Fruit fly (Drosophila melanogaster) whole organism, embryonic: Measurements from ENCODE around the gene BthD.
A peak's percentile ranks its signal among the peaks of the same experiment; 100 is the strongest.

Source experiments
- Adf1 ChIP-seq: fragments of 200-800 bp; sonication (Bioruptor generic); IDR thresholded peaks from 2 replicates; pipeline ENCODE4 v1.3.6; 2022; ENCODE audit warnings: missing biosample characterization, missing genetic modification characterization
- Aef1 ChIP-seq: fragments of 200-800 bp; sonication (Bioruptor generic); IDR thresholded peaks from 3 replicates; pipeline ENCODE4 v1.3.6; 2022; ENCODE audit warnings: missing biosample characterization, missing genetic modification characterization
- BEAF-32 ChIP-seq: fragments of 200-800 bp; sonication (Bioruptor generic); optimal IDR thresholded peaks from 3 replicates; lab custom pipeline; 2017; ENCODE audit warnings: missing biosample characterization, missing genetic modification characterization, mild to moderate bottlenecking, moderate library complexity, missing genetic modification reagents
- CG11247 ChIP-seq: fragments of 200-800 bp; sonication (Bioruptor generic); IDR thresholded peaks from 2 replicates; pipeline ENCODE4 v1.3.6; 2022; ENCODE audit warnings: missing biosample characterization, missing genetic modification characterization
- CG12104 ChIP-seq: fragments of 200-800 bp; sonication (Bioruptor generic); optimal IDR thresholded peaks from 3 replicates; lab custom pipeline; 2016; ENCODE audit warnings: missing biosample characterization, missing genetic modification characterization
- CG1233 ChIP-seq: fragments of 200-800 bp; sonication (Bioruptor generic); optimal IDR thresholded peaks from 4 replicates; lab custom pipeline; 2018; ENCODE audit warnings: missing biosample characterization, mild to moderate bottlenecking, missing genetic modification characterization
- CG13287 ChIP-seq: fragments of 200-800 bp; sonication (Bioruptor generic); IDR thresholded peaks from 2 replicates; pipeline ENCODE4 v1.3.6; 2022; ENCODE audit warnings: missing biosample characterization, missing genetic modification characterization; ENCODE audit not compliant: partially characterized antibody
- CG15514 ChIP-seq: fragments of 200-800 bp; sonication (Bioruptor generic); optimal IDR thresholded peaks from 3 replicates; lab custom pipeline; 2017; ENCODE audit warnings: missing biosample characterization, missing genetic modification characterization, mild to moderate bottlenecking, moderate library complexity, missing genetic modification reagents
- CG1603 ChIP-seq: fragments of 200-800 bp; sonication (Bioruptor generic); optimal IDR thresholded peaks from 2 replicates; lab custom pipeline; 2019; ENCODE audit warnings: missing biosample characterization, mild to moderate bottlenecking, missing genetic modification characterization, moderate library complexity
- CG17612 ChIP-seq: fragments of 200-800 bp; sonication (Bioruptor generic); IDR thresholded peaks from 2 replicates; pipeline ENCODE4 v1.3.6; 2022; ENCODE audit warnings: missing biosample characterization, missing genetic modification characterization
- CG18011 ChIP-seq: fragments of 200-800 bp; sonication (Bioruptor generic); optimal IDR thresholded peaks from 2 replicates; lab custom pipeline; 2017; ENCODE audit warnings: missing biosample characterization, missing genetic modification characterization, mild to moderate bottlenecking, moderate library complexity, missing genotype
- CG2199 ChIP-seq: fragments of 200-800 bp; sonication (Bioruptor generic); IDR thresholded peaks from 3 replicates; pipeline ENCODE4 v1.3.6; 2022; ENCODE audit warnings: missing biosample characterization, missing genetic modification characterization
- CG32767 ChIP-seq: fragments of 200-800 bp; sonication (Bioruptor generic); IDR thresholded peaks from 2 replicates; pipeline ENCODE4 v1.3.6; 2022; ENCODE audit warnings: missing biosample characterization, missing genetic modification characterization
- CG32772 ChIP-seq: fragments of 200-800 bp; sonication (Bioruptor generic); IDR thresholded peaks from 2 replicates; pipeline ENCODE4 v1.3.6; 2022; ENCODE audit warnings: missing biosample characterization, missing genetic modification characterization
- CG42726 ChIP-seq: fragments of 200-800 bp; sonication (Bioruptor generic); IDR thresholded peaks from 2 replicates; pipeline ENCODE4 v1.3.6; 2022; ENCODE audit warnings: missing biosample characterization, missing genetic modification characterization; ENCODE audit not compliant: partially characterized antibody
- CG43689 ChIP-seq: fragments of 200-800 bp; sonication (Bioruptor generic); IDR thresholded peaks from 2 replicates; pipeline ENCODE4 v1.3.6; 2022; ENCODE audit warnings: missing biosample characterization, missing genetic modification characterization
- CG4404 ChIP-seq: fragments of 200-800 bp; sonication (Bioruptor generic); IDR thresholded peaks from 2 replicates; pipeline ENCODE4 v1.3.6; 2022; ENCODE audit warnings: missing biosample characterization, missing genetic modification characterization
- CG5953 ChIP-seq: fragments of 200-800 bp; sonication (Bioruptor generic); IDR thresholded peaks from 2 replicates; pipeline ENCODE4 v1.3.6; 2022; ENCODE audit warnings: missing biosample characterization, missing genetic modification characterization
- CG6765 ChIP-seq: fragments of 200-800 bp; sonication (Bioruptor generic); optimal IDR thresholded peaks from 3 replicates; lab custom pipeline; 2017; ENCODE audit warnings: missing biosample characterization, mild to moderate bottlenecking, missing genetic modification characterization
- CG7745 ChIP-seq: fragments of 200-800 bp; sonication (Bioruptor generic); optimal IDR thresholded peaks from 2 replicates; lab custom pipeline; 2018; ENCODE audit warnings: missing biosample characterization, mild to moderate bottlenecking, missing genetic modification characterization, moderate library complexity
- CG7928 ChIP-seq: fragments of 200-800 bp; sonication (Bioruptor generic); optimal IDR thresholded peaks from 2 replicates; lab custom pipeline; 2017; ENCODE audit warnings: missing biosample characterization, mild to moderate bottlenecking, missing genetic modification characterization
- CG8290 ChIP-seq, 3 experiments: fragments of 200-800 bp; sonication (Bioruptor generic); optimal IDR thresholded peaks; 2 replicates each; lab custom pipeline; 2016 to 2019; ENCODE audit warnings: missing biosample characterization in 3 of 3, missing genetic modification characterization in 3 of 3, mild to moderate bottlenecking in 2 of 3, moderate library complexity in 1 of 3
- CG8359 ChIP-seq: fragments of 200-800 bp; sonication (Bioruptor generic); optimal IDR thresholded peaks from 2 replicates; lab custom pipeline; 2017; ENCODE audit warnings: missing biosample characterization, mild to moderate bottlenecking, missing genetic modification characterization, borderline replicate concordance
- CG8388 ChIP-seq: fragments of 200-800 bp; sonication (Bioruptor generic); optimal IDR thresholded peaks from 2 replicates; lab custom pipeline; 2019; ENCODE audit warnings: missing biosample characterization, mild to moderate bottlenecking, missing genetic modification characterization, moderate library complexity
- CG9932 ChIP-seq: fragments of 200-800 bp; sonication (Bioruptor generic); IDR thresholded peaks from 2 replicates; pipeline ENCODE4 v1.3.6; 2022; ENCODE audit warnings: missing biosample characterization, missing genetic modification characterization
- CTCF ChIP-seq: fragments of 200-800 bp; sonication (Bioruptor generic); optimal IDR thresholded peaks from 2 replicates; lab custom pipeline; 2017; ENCODE audit warnings: missing biosample characterization, mild to moderate bottlenecking, missing genetic modification characterization, moderate library complexity
- CkIIα-i1 ChIP-seq: fragments of 200-800 bp; sonication (Bioruptor generic); IDR thresholded peaks from 2 replicates; pipeline ENCODE4 v1.3.6; 2022; ENCODE audit warnings: missing biosample characterization, missing genetic modification characterization
- Dbx ChIP-seq: fragments of 200-800 bp; sonication (Bioruptor generic); IDR thresholded peaks from 3 replicates; pipeline ENCODE4 v1.3.6; 2022; ENCODE audit warnings: missing biosample characterization, missing genetic modification characterization
- HLH4C ChIP-seq: fragments of 200-800 bp; sonication (Bioruptor generic); IDR thresholded peaks from 3 replicates; pipeline ENCODE4 v1.3.6; 2022; ENCODE audit warnings: missing biosample characterization, missing genetic modification characterization; ENCODE audit not compliant: partially characterized antibody
- Hmr ChIP-seq: fragments of 200-800 bp; sonication (Bioruptor generic); optimal IDR thresholded peaks from 3 replicates; lab custom pipeline; 2017; ENCODE audit warnings: mild to moderate bottlenecking, missing biosample characterization, missing genetic modification reagents, missing genetic modification characterization
- Hmx ChIP-seq: fragments of 200-800 bp; sonication (Bioruptor generic); optimal IDR thresholded peaks from 2 replicates; lab custom pipeline; 2016; ENCODE audit warnings: missing biosample characterization, missing genetic modification characterization
- Jarid2 ChIP-seq: fragments of 200-800 bp; sonication (Bioruptor generic); optimal IDR thresholded peaks from 3 replicates; lab custom pipeline; 2017; ENCODE audit warnings: mild to moderate bottlenecking, missing biosample characterization, missing genetic modification reagents, missing genetic modification characterization
- Xbp1 ChIP-seq: fragments of 200-800 bp; sonication (Bioruptor generic); optimal IDR thresholded peaks from 3 replicates; lab custom pipeline; 2016; ENCODE audit warnings: missing biosample characterization, mild to moderate bottlenecking, missing genetic modification characterization
- ac ChIP-seq: fragments of 200-800 bp; sonication (Bioruptor generic); optimal IDR thresholded peaks from 3 replicates; lab custom pipeline; 2017; ENCODE audit warnings: missing biosample characterization, mild to moderate bottlenecking, missing genetic modification characterization
- crol ChIP-seq: fragments of 200-800 bp; sonication (Bioruptor generic); IDR thresholded peaks from 2 replicates; pipeline ENCODE4 v1.3.6; 2022; ENCODE audit warnings: missing biosample characterization, missing genetic modification characterization
- fd102C ChIP-seq: fragments of 200-800 bp; sonication (Bioruptor generic); optimal IDR thresholded peaks from 2 replicates; lab custom pipeline; 2018; ENCODE audit warnings: missing biosample characterization, mild to moderate bottlenecking, missing genetic modification characterization, moderate library complexity
- fd64A ChIP-seq: fragments of 200-800 bp; sonication (Bioruptor generic); optimal IDR thresholded peaks from 3 replicates; lab custom pipeline; 2018; ENCODE audit warnings: missing biosample characterization, mild to moderate bottlenecking, missing genetic modification characterization
- hbn ChIP-seq: fragments of 200-800 bp; sonication (Bioruptor generic); IDR thresholded peaks from 2 replicates; pipeline ENCODE4 v1.3.6; 2022; ENCODE audit warnings: missing biosample characterization, missing genetic modification characterization; ENCODE audit not compliant: partially characterized antibody
- lilli ChIP-seq: fragments of 200-800 bp; sonication (Bioruptor generic); optimal IDR thresholded peaks from 3 replicates; lab custom pipeline; 2016; ENCODE audit warnings: missing biosample characterization, missing genetic modification characterization
- mirr ChIP-seq: fragments of 200-800 bp; sonication (Bioruptor generic); optimal IDR thresholded peaks from 3 replicates; lab custom pipeline; 2018; ENCODE audit warnings: missing biosample characterization, mild to moderate bottlenecking, missing genetic modification characterization
- nerfin-1 ChIP-seq: fragments of 200-800 bp; sonication (Bioruptor generic); optimal IDR thresholded peaks from 3 replicates; lab custom pipeline; 2019; ENCODE audit warnings: missing biosample characterization, mild to moderate bottlenecking, missing genetic modification characterization, moderate library complexity
- peb ChIP-seq: fragments of 200-800 bp; sonication (Bioruptor generic); IDR thresholded peaks from 2 replicates; pipeline ENCODE4 v1.3.6; 2022; ENCODE audit warnings: missing biosample characterization, missing genetic modification characterization
- pfk ChIP-seq: fragments of 200-800 bp; sonication (Bioruptor generic); optimal IDR thresholded peaks from 2 replicates; lab custom pipeline; 2018; ENCODE audit warnings: missing biosample characterization, mild to moderate bottlenecking, missing genetic modification characterization, moderate library complexity
- pnt ChIP-seq: fragments of 200-800 bp; sonication (Bioruptor generic); optimal IDR thresholded peaks from 3 replicates; lab custom pipeline; 2016; ENCODE audit warnings: missing biosample characterization, missing genetic modification characterization
- schlank ChIP-seq: fragments of 200-800 bp; sonication (Bioruptor generic); optimal IDR thresholded peaks from 2 replicates; lab custom pipeline; 2018; ENCODE audit warnings: missing biosample characterization, mild to moderate bottlenecking, missing genetic modification characterization
- sima ChIP-seq: fragments of 200-800 bp; sonication (Bioruptor generic); optimal IDR thresholded peaks from 2 replicates; lab custom pipeline; 2016; ENCODE audit warnings: missing biosample characterization, missing genetic modification characterization
- tll ChIP-seq, 2 experiments: fragments of 200-800 bp in 1 of 2; fragments of >200 bp in 1 of 2; sonication (Bioruptor generic) in 1 of 2; optimal IDR thresholded peaks; 2 replicates each; lab custom pipeline; 2017 to 2019; ENCODE audit warnings: missing biosample characterization in 2 of 2, missing genetic modification characterization in 2 of 2, mild to moderate bottlenecking in 1 of 2, moderate library complexity in 1 of 2
- vvl ChIP-seq: fragments of 200-800 bp; sonication (Bioruptor generic); IDR thresholded peaks from 2 replicates; pipeline ENCODE4 v1.3.6; 2022; ENCODE audit warnings: missing biosample characterization, missing genetic modification characterization

Gene BthD

DNA sequence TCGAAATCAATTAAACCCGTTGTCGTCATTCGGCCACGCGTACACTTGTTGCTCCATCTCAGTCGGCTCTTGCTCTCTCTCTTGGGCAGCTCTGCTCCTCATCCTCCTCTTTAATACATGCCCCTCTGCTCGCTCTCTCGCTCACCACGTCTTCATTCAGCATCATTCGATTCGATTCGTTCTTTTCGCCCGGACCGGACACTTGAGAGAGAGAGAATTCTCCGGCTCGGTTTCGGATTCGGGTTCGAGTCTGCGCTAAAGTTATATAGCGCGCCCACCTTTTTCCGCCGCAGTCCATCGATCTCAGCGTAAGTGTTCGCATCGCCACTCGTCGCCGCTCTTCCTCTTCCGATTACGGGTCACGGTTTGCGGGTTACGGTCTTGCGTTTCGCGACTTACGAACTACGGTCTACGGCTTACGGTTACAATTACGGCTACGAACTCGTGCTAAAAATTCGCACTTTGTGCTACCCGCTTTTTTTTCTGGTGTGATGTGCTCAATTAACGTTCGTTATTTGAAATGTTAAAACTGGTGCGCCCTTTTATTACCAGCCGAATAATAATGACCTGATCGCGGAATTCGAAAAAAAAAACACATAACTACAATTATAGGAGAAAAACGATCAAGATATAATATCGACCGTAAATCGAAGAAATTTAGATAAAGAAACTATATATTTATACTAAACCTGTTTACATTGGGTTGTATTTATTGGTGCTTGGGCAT lies 30.1 kb downstream of the BthD start (continued):
- TF ChIP-seq Hmr (GFP tag; lab: Kevin White, UChicago) (peak; percentile 16), fd102C (GFP tag; lab: Kevin White, UChicago) (no peak), CG42726 (GFP tag; lab: Robert Waterston, UW) (peak; percentile 50; the same call in 1 of the 2 replicates), CG6765 (GFP tag; lab: Kevin White, UChicago) (peak; percentile 26), CG43689 (no peak), nerfin-1 (tag; lab: Kevin White, UChicago) (no peak), CG32772 (GFP tag; lab: Robert Waterston, UW) (no peak), Hmx (no peak), Adf1 (peak; percentile 61; the same call in 1 of the 2 replicates), Xbp1 (GFP tag; lab: Kevin White, UChicago) (no peak), HLH4C (GFP tag; lab: Robert Waterston, UW) (peak; percentile 41; the same call in 1 of the 3 replicates), CG7745 (tag; lab: Kevin White, UChicago) (no peak), crol (GFP tag; lab: Robert Waterston, UW) (peak; percentile 80), hbn (peak; percentile 37; the same call in 1 of the 2 replicates), CG13287 (peak; percentile 28; the same call in 1 of the 2 replicates), CG2199 (GFP tag; lab: Robert Waterston, UW) (peak; percentile 81; the same call in 1 of the 3 replicates), CG8359 (no peak), tll (GFP tag; optimal IDR thresholded peaks at IDR 0.05; lab: Kevin White, UChicago) (no peak), CG9932 (GFP tag; lab: Robert Waterston, UW) (peak; percentile 20; the same call in 1 of the 2 replicates), BEAF-32 (GFP tag; lab: Kevin White, UChicago) (no peak), lilli (GFP tag; lab: Kevin White, UChicago) (no peak), Dbx (GFP tag; lab: Robert Waterston, UW) (peak; percentile 46; the same call in 1 of the 3 replicates), CG5953 (GFP tag; lab: Robert Waterston, UW) (no peak), CG7928 (no peak), pfk (GFP tag; lab: Kevin White, UChicago) (no peak), schlank (tag; lab: Kevin White, UChicago) (no peak), CG1233 (no peak), CG15514 (GFP tag; lab: Kevin White, UChicago) (peak; percentile 10), CG1603 (no peak), sima (GFP tag; lab: Kevin White, UChicago) (no peak), pnt (GFP tag; lab: Kevin White, UChicago) (no peak), CG17612 (GFP tag; lab: Robert Waterston, UW) (no peak), Jarid2 (GFP tag; lab: Kevin White, UChicago) (peak; percentile 81), CG18011 (GFP tag; lab: Kevin White, UChicago) (no peak), CG8290 (GFP tag; optimal IDR thresholded peaks at IDR 0.05; lab: Kevin White, UChicago) (no peak), CG8290 (tag; optimal IDR thresholded peaks at IDR 0.05; lab: Kevin White, UChicago) (peak in 1 of 2 experiments; percentile 66), Aef1 (GFP tag; lab: Robert Waterston, UW) (no peak), vvl (GFP tag; lab: Robert Waterston, UW) (0 out of 2 replicates have a peak, but pooled peaks have one; percentile 31), ac (no peak), mirr (peak; percentile 6), CG12104 (GFP tag; lab: Kevin White, UChicago) (no peak), CTCF (peak; percentile 44), CG4404 (no peak), CG32767 (GFP tag; lab: Robert Waterston, UW) (no peak), peb (GFP tag; lab: Robert Waterston, UW) (no peak), fd64A (no peak), CG8388 (GFP tag; lab: Kevin White, UChicago) (no peak), CkIIα-i1 (no peak), CG11247 (no peak)
